Fruit fly (Drosophila melanogaster): ENCODE results near the gene CG1394.

The CG1394 gene

DNA sequence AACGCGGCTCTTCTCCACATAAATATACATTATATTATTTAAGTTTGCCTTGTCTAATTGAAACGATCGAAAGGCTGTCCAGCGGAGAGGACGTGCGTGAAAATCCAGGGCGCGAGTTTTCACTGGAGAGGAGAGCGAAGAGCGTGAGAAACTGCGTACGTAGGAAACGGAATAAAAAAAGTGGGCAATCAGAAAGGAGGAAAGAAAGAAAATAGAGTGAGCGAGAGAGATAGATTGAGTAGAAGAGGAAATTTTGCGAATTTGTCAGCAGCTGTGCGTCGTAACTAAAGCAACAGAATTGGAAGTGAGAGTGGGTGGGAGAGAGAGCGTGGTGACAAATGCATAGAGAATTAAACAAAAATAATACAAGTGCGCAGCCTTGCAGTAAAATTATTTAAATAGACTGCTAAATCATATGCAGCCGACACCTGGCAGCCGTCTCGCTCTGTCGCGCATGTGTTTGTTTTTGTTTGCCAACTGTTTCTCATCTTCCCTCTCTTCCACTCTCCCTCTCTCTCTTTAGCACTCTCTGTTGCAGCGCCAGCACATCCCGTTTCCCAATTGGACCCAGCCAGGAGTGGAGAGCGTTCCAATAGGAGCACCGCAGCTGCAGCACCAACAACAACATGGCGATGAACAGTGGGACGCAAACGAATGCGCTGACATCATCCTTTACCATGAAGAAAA lies 15.8 kb downstream of the CG1394 start (continued):
- TF ChIP-seq Gug (GFP tag; IDR thresholded peaks at IDR 0.05) (no peak), vvl (GFP tag; IDR thresholded peaks at IDR 0.05) (no peak; the same call in 1 of the 2 replicates), CG30403 (GFP tag; optimal IDR thresholded peaks at IDR 0.05) (no peak), Nf-YC (tag; optimal IDR thresholded peaks at IDR 0.05) (peak; percentile 42), schlank (tag; optimal IDR thresholded peaks at IDR 0.05) (no peak), CG3995 (GFP tag; optimal IDR thresholded peaks at IDR 0.05) (no peak), dysf (GFP tag; IDR thresholded peaks at IDR 0.05) (no peak), knrl (GFP tag; IDR thresholded peaks at IDR 0.05; ENCODE audit: partially characterized antibody) (no peak), CG4360 (GFP tag; IDR thresholded peaks at IDR 0.05) (peak; percentile 91), peb (GFP tag; IDR thresholded peaks at IDR 0.05) (no peak), CG2120 (GFP tag; optimal IDR thresholded peaks at IDR 0.05) (no peak), wek (GFP tag; optimal IDR thresholded peaks at IDR 0.05) (no peak), CHES-1-like (GFP tag; optimal IDR thresholded peaks at IDR 0.05) (no peak), tup (GFP tag; optimal IDR thresholded peaks at IDR 0.05) (no peak), Taf1 (GFP tag; IDR thresholded peaks at IDR 0.05) (no peak), al (GFP tag; IDR thresholded peaks at IDR 0.05) (no peak), MTF-1 (GFP tag; optimal IDR thresholded peaks at IDR 0.05; ENCODE audit: borderline replicate concordance) (no peak), CG13123 (GFP tag; optimal IDR thresholded peaks at IDR 0.05) (no peak), shn (GFP tag; optimal IDR thresholded peaks at IDR 0.05) (no peak), mam (GFP tag; optimal IDR thresholded peaks at IDR 0.05) (no peak), CG11723 (GFP tag; optimal IDR thresholded peaks at IDR 0.05) (no peak), NfI (GFP tag; optimal IDR thresholded peaks at IDR 0.05) (no peak), sqz (GFP tag; optimal IDR thresholded peaks at IDR 0.05) (peak; percentile 43), Atf6 (GFP tag; IDR thresholded peaks at IDR 0.05) (no peak), CG2889 (GFP tag; IDR thresholded peaks at IDR 0.05) (no peak), ttk (GFP tag; IDR thresholded peaks at IDR 0.05) (no peak), tin (GFP tag; optimal IDR thresholded peaks at IDR 0.05) (no peak), inv (GFP tag; IDR thresholded peaks at IDR 0.05; ENCODE audit: partially characterized antibody) (no peak), CG32767 (GFP tag; IDR thresholded peaks at IDR 0.05) (0 out of 2 replicates have a peak, but pooled peaks have one; percentile 31), twi (tag; optimal IDR thresholded peaks at IDR 0.05) (peak; percentile 22), CG3847 (GFP tag; IDR thresholded peaks at IDR 0.05) (no peak), eyg (GFP tag; optimal IDR thresholded peaks at IDR 0.05) (no peak), croc (GFP tag; conservative IDR thresholded peaks at IDR 0.05) (no peak), NC2β (GFP tag; optimal IDR thresholded peaks at IDR 0.05) (no peak), onecut (GFP tag; IDR thresholded peaks at IDR 0.05) (no peak), CG31224 (GFP tag; IDR thresholded peaks at IDR 0.05) (no peak), CG7556 (GFP tag; optimal IDR thresholded peaks at IDR 0.05) (no peak), CG10979 (tag; optimal IDR thresholded peaks at IDR 0.05) (no peak), CG12942 (GFP tag; optimal IDR thresholded peaks at IDR 0.05) (no peak), CG5180 (GFP tag; optimal IDR thresholded peaks at IDR 0.05) (no peak), kay (GFP tag; optimal IDR thresholded peaks at IDR 0.05) (no peak), bsh (GFP tag; optimal IDR thresholded peaks at IDR 0.05) (no peak), ATbp (GFP tag; optimal IDR thresholded peaks at IDR 0.05) (no peak), seq (GFP tag; IDR thresholded peaks at IDR 0.05) (no peak; the same call in 1 of the 2 replicates), CG34422 (GFP tag; IDR thresholded peaks at IDR 0.05) (peak; percentile 45; the same call in 1 of the 3 replicates), slou (GFP tag; optimal IDR thresholded peaks at IDR 0.05) (no peak), Scr (GFP tag; IDR thresholded peaks at IDR 0.05; ENCODE audit: partially characterized antibody) (no peak), HLH3B (GFP tag; IDR thresholded peaks at IDR 0.05) (no peak), insv (GFP tag; optimal IDR thresholded peaks at IDR 0.05) (peak; percentile 93 to 97), CG11398 (GFP tag; optimal IDR thresholded peaks at IDR 0.05) (no peak), ase (GFP tag; IDR thresholded peaks at IDR 0.05) (no peak)
